Fruit fly (Drosophila melanogaster) whole organism, embryonic: ENCODE measurements around the gene wds.

Experiments
- Adf1 ChIP-seq: fragments of 200-800 bp; sonication (Bioruptor generic); IDR thresholded peaks from 2 replicates; pipeline ENCODE4 v1.3.6; 2022; ENCODE audit warnings: missing biosample characterization, missing genetic modification characterization
- CG10274 ChIP-seq: fragments of 200-800 bp; sonication (Bioruptor generic); optimal IDR thresholded peaks from 3 replicates; lab custom pipeline; 2017; ENCODE audit warnings: missing biosample characterization, mild to moderate bottlenecking, missing genetic modification characterization
- CG10321 ChIP-seq: fragments of 200-800 bp; sonication (Bioruptor generic); IDR thresholded peaks from 2 replicates; pipeline ENCODE4 v1.3.6; 2022; ENCODE audit warnings: missing biosample characterization, missing genetic modification characterization
- CG10366 ChIP-seq: fragments of 200-800 bp; sonication (Bioruptor generic); IDR thresholded peaks from 2 replicates; pipeline ENCODE4 v1.3.6; 2022; ENCODE audit warnings: missing biosample characterization, missing genetic modification characterization
- CG11504 ChIP-seq: fragments of 200-800 bp; sonication (Bioruptor generic); optimal IDR thresholded peaks from 3 replicates; lab custom pipeline; 2019; ENCODE audit warnings: missing biosample characterization, mild to moderate bottlenecking, missing genetic modification characterization, moderate library complexity
- CG11560 ChIP-seq: fragments of 200-800 bp; sonication (Bioruptor generic); IDR thresholded peaks from 3 replicates; pipeline ENCODE4 v1.3.6; 2022; ENCODE audit warnings: missing biosample characterization, missing genetic modification characterization
- CG14667 ChIP-seq: fragments of 200-800 bp; sonication (Bioruptor generic); IDR thresholded peaks from 2 replicates; pipeline ENCODE4 v1.3.6; 2022; ENCODE audit warnings: missing biosample characterization, missing genetic modification characterization
- CG14860 ChIP-seq: fragments of 200-800 bp; sonication (Bioruptor generic); IDR thresholded peaks from 3 replicates; pipeline ENCODE4 v1.3.6; 2022; ENCODE audit warnings: missing biosample characterization, missing genetic modification characterization; ENCODE audit not compliant: partially characterized antibody
- CG15011 ChIP-seq: fragments of 200-800 bp; sonication (Bioruptor generic); optimal IDR thresholded peaks from 3 replicates; lab custom pipeline; 2018; ENCODE audit warnings: missing biosample characterization, mild to moderate bottlenecking, missing genetic modification characterization
- CG15479 ChIP-seq: fragments of 200-800 bp; sonication (Bioruptor generic); optimal IDR thresholded peaks from 3 replicates; lab custom pipeline; 2019; ENCODE audit warnings: missing biosample characterization, mild to moderate bottlenecking, missing genetic modification characterization, moderate library complexity
- CG15514 ChIP-seq: fragments of 200-800 bp; sonication (Bioruptor generic); optimal IDR thresholded peaks from 3 replicates; lab custom pipeline; 2017; ENCODE audit warnings: missing biosample characterization, missing genetic modification characterization, mild to moderate bottlenecking, moderate library complexity, missing genetic modification reagents
- CG1602 ChIP-seq: fragments of 200-800 bp; sonication (Bioruptor generic); optimal IDR thresholded peaks from 3 replicates; lab custom pipeline; 2016; ENCODE audit warnings: missing biosample characterization, missing genetic modification characterization
- CG17359 ChIP-seq: fragments of 200-800 bp; sonication (Bioruptor generic); optimal IDR thresholded peaks from 3 replicates; lab custom pipeline; 2018; ENCODE audit warnings: missing biosample characterization, mild to moderate bottlenecking, missing genetic modification characterization, moderate library complexity
- CG17361 ChIP-seq: fragments of 200-800 bp; sonication (Bioruptor generic); IDR thresholded peaks from 3 replicates; pipeline ENCODE4 v1.3.6; 2022; ENCODE audit warnings: missing biosample characterization, missing genetic modification characterization
- CG18476 ChIP-seq: fragments of 200-800 bp; sonication (Bioruptor generic); optimal IDR thresholded peaks from 2 replicates; lab custom pipeline; 2016; ENCODE audit warnings: missing biosample characterization, mild to moderate bottlenecking, missing genetic modification characterization
- CG3726 ChIP-seq: fragments of 200-800 bp; sonication (Bioruptor generic); IDR thresholded peaks from 3 replicates; pipeline ENCODE4, ENCODE4 v1.3.6; 2022; ENCODE audit warnings: missing biosample characterization, missing genetic modification characterization
- CG3847 ChIP-seq: fragments of 200-800 bp; sonication (Bioruptor generic); IDR thresholded peaks from 2 replicates; pipeline ENCODE4 v1.3.6; 2022; ENCODE audit warnings: missing biosample characterization, missing genetic modification characterization
- CG4360 ChIP-seq: fragments of 200-800 bp; sonication (Bioruptor generic); IDR thresholded peaks from 2 replicates; pipeline ENCODE4 v1.3.6; 2022; ENCODE audit warnings: missing biosample characterization, missing genetic modification characterization
- CG43689 ChIP-seq: fragments of 200-800 bp; sonication (Bioruptor generic); IDR thresholded peaks from 2 replicates; pipeline ENCODE4 v1.3.6; 2022; ENCODE audit warnings: missing biosample characterization, missing genetic modification characterization
- CG4404 ChIP-seq: fragments of 200-800 bp; sonication (Bioruptor generic); IDR thresholded peaks from 2 replicates; pipeline ENCODE4 v1.3.6; 2022; ENCODE audit warnings: missing biosample characterization, missing genetic modification characterization
- CG4424 ChIP-seq: fragments of 200-800 bp; sonication (Bioruptor generic); optimal IDR thresholded peaks from 3 replicates; lab custom pipeline; 2016; ENCODE audit warnings: missing biosample characterization, missing genetic modification characterization
- CG5245 ChIP-seq: fragments of 200-800 bp; sonication (Bioruptor generic); optimal IDR thresholded peaks from 3 replicates; lab custom pipeline; 2016; ENCODE audit warnings: missing biosample characterization, missing genetic modification characterization
- CG6791 ChIP-seq: fragments of 200-800 bp; sonication (Bioruptor generic); IDR thresholded peaks from 3 replicates; pipeline ENCODE4 v1.3.6; 2022; ENCODE audit warnings: missing biosample characterization, missing genetic modification characterization; ENCODE audit not compliant: partially characterized antibody
- CG7839 ChIP-seq: fragments of 200-800 bp; sonication (Bioruptor generic); optimal IDR thresholded peaks from 3 replicates; lab custom pipeline; 2018; ENCODE audit warnings: missing biosample characterization, mild to moderate bottlenecking, missing genetic modification characterization, moderate library complexity
- CkIIα-i1 ChIP-seq: fragments of 200-800 bp; sonication (Bioruptor generic); IDR thresholded peaks from 2 replicates; pipeline ENCODE4 v1.3.6; 2022; ENCODE audit warnings: missing biosample characterization, missing genetic modification characterization
- Dp ChIP-seq: fragments of 200-800 bp; sonication (Bioruptor generic); optimal IDR thresholded peaks from 2 replicates; lab custom pipeline; 2018; ENCODE audit warnings: missing biosample characterization, mild to moderate bottlenecking, missing genetic modification characterization, moderate library complexity
- Gug ChIP-seq: fragments of 200-800 bp; sonication (Bioruptor generic); IDR thresholded peaks from 4 replicates; pipeline ENCODE4 v1.3.6; 2022; ENCODE audit warnings: missing biosample characterization, missing genetic modification characterization
- Med ChIP-seq: fragments of 200-800 bp; sonication (Bioruptor generic); peaks from one replicate; lab custom pipeline; 2016; ENCODE audit warnings: missing biosample characterization, missing genetic modification characterization, mild to moderate bottlenecking, inconsistent platforms, moderate library complexity
- Oaz ChIP-seq: fragments of 200-800 bp; sonication (Bioruptor generic); IDR thresholded peaks from 2 replicates; pipeline ENCODE4 v1.3.6; 2022; ENCODE audit warnings: missing biosample characterization, missing genetic modification characterization
- Scr ChIP-seq: fragments of 200-800 bp; sonication (Bioruptor generic); IDR thresholded peaks from 2 replicates; pipeline ENCODE4 v1.3.6; 2022; ENCODE audit warnings: missing biosample characterization, missing genetic modification characterization; ENCODE audit not compliant: partially characterized antibody
- Side ChIP-seq: fragments of 200-800 bp; sonication (Bioruptor generic); optimal IDR thresholded peaks from 2 replicates; lab custom pipeline; 2016; ENCODE audit warnings: missing biosample characterization, missing genetic modification characterization
- Sin3A ChIP-seq: fragments of >200 bp; optimal IDR thresholded peaks from 2 replicates; lab custom pipeline; 2018
- Sry-δ ChIP-seq: fragments of 200-800 bp; sonication (Bioruptor generic); optimal IDR thresholded peaks from 2 replicates; lab custom pipeline; 2016; ENCODE audit warnings: missing biosample characterization, missing genetic modification characterization
- Tbp ChIP-seq: fragments of >200 bp; optimal IDR thresholded peaks from 2 replicates; lab custom pipeline; 2018; ENCODE audit warnings: missing biosample characterization, missing genetic modification characterization
- amos ChIP-seq: fragments of 200-800 bp; sonication (Bioruptor generic); IDR thresholded peaks from 2 replicates; pipeline ENCODE4 v1.3.6; 2022; ENCODE audit warnings: missing biosample characterization, missing genetic modification characterization; ENCODE audit not compliant: partially characterized antibody
- az2 ChIP-seq: fragments of 200-800 bp; sonication (Bioruptor generic); optimal IDR thresholded peaks from 3 replicates; lab custom pipeline; 2016; ENCODE audit warnings: missing biosample characterization, missing genetic modification characterization
- cato ChIP-seq: fragments of 200-800 bp; sonication (Bioruptor generic); optimal IDR thresholded peaks from 2 replicates; lab custom pipeline; 2016; ENCODE audit warnings: missing biosample characterization, missing genetic modification characterization, borderline replicate concordance
- crp ChIP-seq, 2 experiments: fragments of 200-800 bp; sonication (Bioruptor generic); optimal IDR thresholded peaks; 2 replicates in 1 of 2; 3 replicates in 1 of 2; lab custom pipeline; 2017; ENCODE audit warnings: missing biosample characterization in 2 of 2, missing genetic modification characterization in 2 of 2, mild to moderate bottlenecking in 1 of 2, moderate library complexity in 1 of 2
- en ChIP-seq: fragments of 200-800 bp; sonication (Bioruptor generic); optimal IDR thresholded peaks from 2 replicates; lab custom pipeline; 2016; ENCODE audit warnings: missing biosample characterization, missing genetic modification characterization
- fu2 ChIP-seq: fragments of 200-800 bp; sonication (Bioruptor generic); optimal IDR thresholded peaks from 2 replicates; lab custom pipeline; 2016; ENCODE audit warnings: missing biosample characterization, missing genetic modification characterization
- insv ChIP-seq, 2 experiments: fragments of 200-800 bp; sonication (Bioruptor generic); optimal IDR thresholded peaks; 3 replicates each; lab custom pipeline; 2016 to 2018; ENCODE audit warnings: missing biosample characterization in 2 of 2, missing genetic modification characterization in 2 of 2
- klu ChIP-seq: fragments of 200-800 bp; sonication (Bioruptor generic); IDR thresholded peaks from 2 replicates; pipeline ENCODE4 v1.3.6; 2022; ENCODE audit warnings: missing biosample characterization, missing genetic modification characterization
- lbe ChIP-seq: fragments of 200-800 bp; sonication (Bioruptor generic); optimal IDR thresholded peaks from 2 replicates; lab custom pipeline; 2016; ENCODE audit warnings: missing biosample characterization, mild to moderate bottlenecking, missing genetic modification characterization
- oc ChIP-seq: fragments of 200-800 bp; sonication (Bioruptor generic); optimal IDR thresholded peaks from 2 replicates; lab custom pipeline; 2018; ENCODE audit warnings: missing biosample characterization, mild to moderate bottlenecking, missing genetic modification characterization, moderate library complexity
- pan ChIP-seq, 4 experiments: fragments of >200 bp in 3 of 4; fragments of 200-800 bp in 1 of 4; sonication (Bioruptor generic) in 1 of 4; optimal IDR thresholded peaks in 3 of 4; IDR thresholded peaks in 1 of 4; 2 replicates each; pipeline versions ENCODE4 v1.3.6 to Lab custom; 2017 to 2022; ENCODE audit warnings: missing biosample characterization in 2 of 4, missing genetic modification characterization in 2 of 4, mixed read lengths in 1 of 4
- slbo ChIP-seq: fragments of 200-800 bp; sonication (Bioruptor generic); IDR thresholded peaks from 2 replicates; pipeline ENCODE4 v1.3.6; 2022; ENCODE audit warnings: missing biosample characterization, missing genetic modification characterization
- zen ChIP-seq: fragments of 200-800 bp; sonication (Bioruptor generic); optimal IDR thresholded peaks from 3 replicates; lab custom pipeline; 2018; ENCODE audit warnings: missing biosample characterization, mild to moderate bottlenecking, missing genetic modification characterization, moderate library complexity

The wds gene

DNA sequence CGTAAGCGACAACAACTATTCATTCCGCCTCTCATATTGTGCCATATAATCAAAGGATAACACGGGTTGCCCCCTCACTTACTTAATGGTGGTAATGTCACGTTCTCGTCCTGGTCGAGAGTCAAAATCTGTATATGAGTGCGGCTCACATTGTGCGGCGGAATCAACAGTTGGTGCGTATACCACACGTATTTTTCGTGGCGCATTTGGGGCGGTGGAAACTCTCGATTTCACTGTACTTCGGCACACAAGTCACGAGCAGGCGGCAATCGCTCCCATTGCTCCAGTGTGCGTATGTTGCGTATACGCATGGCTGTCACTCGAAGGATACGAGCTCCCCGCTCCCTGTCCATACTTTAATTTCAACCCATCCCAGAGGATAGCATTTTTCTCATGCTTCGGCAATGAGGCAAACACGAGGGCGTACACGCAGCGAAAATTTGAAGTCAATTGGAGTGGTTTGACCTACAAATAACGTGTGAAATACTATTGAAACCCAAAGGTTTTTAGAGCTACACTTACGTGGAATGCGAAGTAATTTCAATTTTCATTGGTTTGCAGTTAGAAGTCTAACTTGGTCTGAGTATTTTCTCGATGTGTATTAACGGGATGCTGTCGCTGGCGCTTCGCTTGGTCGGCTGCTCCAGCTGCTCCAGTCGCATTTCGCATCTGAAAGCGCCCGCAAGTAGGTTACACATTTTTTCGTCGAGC, 3.8 kb upstream of the wds start (continued):
- peak; percentile 29 for TF ChIP-seq oc (tag; lab: Kevin White, UChicago)
- TF ChIP-seq Adf1 (GFP tag; lab: Robert Waterston, UW), result peak; percentile 62
- TF ChIP-seq CG3847 (GFP tag; lab: Robert Waterston, UW), result peak; percentile 77
- TF ChIP-seq CG15514 (GFP tag; lab: Kevin White, UChicago), result peak; percentile 79

DNA sequence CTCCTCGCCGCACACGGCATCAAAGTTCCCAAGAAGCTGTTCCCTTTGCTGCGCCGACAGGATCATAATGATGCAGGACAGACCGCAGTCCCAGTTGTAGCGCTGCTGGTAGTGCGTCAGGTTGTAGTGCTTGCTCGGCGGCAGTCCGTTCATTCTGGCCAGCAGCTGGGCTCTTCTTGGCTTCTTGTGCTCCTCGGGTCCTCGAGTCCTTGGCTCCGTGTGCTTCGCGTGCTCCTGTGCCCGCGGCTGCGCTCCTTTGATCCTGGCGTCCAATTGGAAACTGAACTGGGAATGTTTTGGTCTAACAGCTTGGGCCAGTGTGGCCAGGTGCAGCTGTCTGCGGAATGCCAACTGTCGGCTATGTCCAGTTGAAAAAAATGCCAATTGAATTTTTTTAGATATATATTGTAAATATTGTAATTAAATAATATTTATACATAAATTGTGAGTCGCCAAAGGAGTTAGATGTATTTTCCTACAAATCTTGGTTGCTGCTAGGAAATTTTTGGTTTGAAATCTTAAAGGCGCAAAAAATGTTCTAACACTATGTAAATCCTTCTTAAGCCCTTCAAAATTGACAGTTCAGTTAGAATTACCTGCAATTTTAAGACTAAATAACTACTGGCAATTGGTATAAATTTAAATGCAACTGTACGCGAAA, 595 bp upstream of the wds start, which contains the start of gene CG13760:
CG13760 (minus strand) TSS at position 645 of the 661 bp plus-strand sequence.
- TF ChIP-seq CG10321 (GFP tag; lab: Robert Waterston, UW) (no peak), CG4360 (GFP tag; lab: Robert Waterston, UW) (no peak), CG17361 (GFP tag; lab: Robert Waterston, UW) (no peak), CG10366 (GFP tag; lab: Robert Waterston, UW) (no peak), CG5245 (no peak), Oaz (GFP tag; lab: Robert Waterston, UW) (no peak), lbe (GFP tag; lab: Kevin White, UChicago) (no peak), CG4424 (peak; percentile 14), CkIIα-i1 (GFP tag; lab: Robert Waterston, UW) (no peak), CG11504 (tag; lab: Kevin White, UChicago) (peak; percentile 6), zen (tag; lab: Kevin White, UChicago) (no peak), az2 (GFP tag; lab: Kevin White, UChicago) (no peak), Gug (GFP tag; lab: Robert Waterston, UW) (no peak), en (GFP tag; lab: Kevin White, UChicago) (no peak), klu (no peak), amos (GFP tag; lab: Robert Waterston, UW) (peak; percentile 13; the same call in 1 of the 2 replicates), CG15479 (GFP tag; lab: Kevin White, UChicago) (no peak), CG10274 (GFP tag; lab: Kevin White, UChicago) (no peak), CG4404 (GFP tag; lab: Robert Waterston, UW) (no peak), Tbp (no peak), CG11560 (tag; lab: Robert Waterston, UW) (no peak), CG14667 (GFP tag; lab: Robert Waterston, UW) (no peak), Sin3A (no peak), CG18476 (GFP tag; lab: Kevin White, UChicago) (no peak), Med (GFP tag; lab: Kevin White, UChicago) (peak; percentile 46), Scr (0 out of 2 replicates have a peak, but pooled peaks have one; percentile 20), cato (GFP tag; lab: Kevin White, UChicago) (no peak), Side (GFP tag; lab: Kevin White, UChicago) (no peak), pan (optimal IDR thresholded peaks at IDR 0.05; lab: Kevin White, UChicago) (no peak), pan (GFP tag; optimal IDR thresholded peaks at IDR 0.05 in 1 of 2, IDR thresholded peaks at IDR 0.05 in 1 of 2) (peak in 1 of 2 experiments; percentile 15), Dp (GFP tag; lab: Kevin White, UChicago) (no peak), CG7839 (tag; lab: Kevin White, UChicago) (peak; percentile 5), CG14860 (GFP tag; lab: Robert Waterston, UW) (no peak), CG43689 (GFP tag; lab: Robert Waterston, UW) (no peak), CG1602 (GFP tag; lab: Kevin White, UChicago) (peak; percentile 2), CG17359 (no peak), fu2 (GFP tag; lab: Kevin White, UChicago) (no peak), Sry-δ (GFP tag; lab: Kevin White, UChicago) (no peak), CG3726 (GFP tag; lab: Robert Waterston, UW) (no peak), CG15011 (GFP tag; lab: Kevin White, UChicago) (no peak), crp (GFP tag; optimal IDR thresholded peaks at IDR 0.05; lab: Kevin White, UChicago) (no peak), insv (GFP tag; optimal IDR thresholded peaks at IDR 0.05; lab: Kevin White, UChicago) (peak in 1 of 2 experiments; percentile 88), CG6791 (GFP tag; lab: Robert Waterston, UW) (no peak), slbo (no peak)
